Fruit fly (Drosophila melanogaster) whole organism, adult: ENCODE measurements around the gene eys.

Experiments
- CG11617 ChIP-seq: fragments of 200-800 bp; sonication (Bioruptor generic); optimal IDR thresholded peaks from 2 replicates; lab custom pipeline; 2017; ENCODE audit warnings: mild to moderate bottlenecking, missing biosample characterization, missing genetic modification reagents, missing genetic modification characterization
- CG12768 ChIP-seq: fragments of 200-800 bp; sonication (Bioruptor generic); optimal IDR thresholded peaks from 2 replicates; lab custom pipeline; 2017; ENCODE audit warnings: missing biosample characterization, missing genetic modification characterization, mild to moderate bottlenecking, moderate library complexity, missing genetic modification reagents
- CG14711 ChIP-seq: fragments of 200-800 bp; sonication (Bioruptor generic); optimal IDR thresholded peaks from 2 replicates; lab custom pipeline; 2018; ENCODE audit warnings: missing biosample characterization, mild to moderate bottlenecking, missing genetic modification characterization, moderate library complexity
- CG1620 ChIP-seq: fragments of 200-800 bp; sonication (Bioruptor generic); optimal IDR thresholded peaks from 2 replicates; lab custom pipeline; 2016; ENCODE audit warnings: missing biosample characterization, missing genetic modification characterization
- CG33017 ChIP-seq: fragments of 200-800 bp; sonication (Bioruptor generic); optimal IDR thresholded peaks from 2 replicates; lab custom pipeline; 2018; ENCODE audit warnings: missing biosample characterization, mild to moderate bottlenecking, missing genetic modification characterization, moderate library complexity
- CG5204 ChIP-seq: fragments of 200-800 bp; sonication (Bioruptor generic); optimal IDR thresholded peaks from 2 replicates; lab custom pipeline; 2016; ENCODE audit warnings: missing biosample characterization, missing genetic modification characterization
- CG7045 ChIP-seq: fragments of 200-800 bp; sonication (Bioruptor generic); optimal IDR thresholded peaks from 2 replicates; lab custom pipeline; 2017; ENCODE audit warnings: missing biosample characterization, mild to moderate bottlenecking, missing genetic modification characterization
- CG7101 ChIP-seq: fragments of 200-800 bp; sonication (Bioruptor generic); optimal IDR thresholded peaks from 2 replicates; lab custom pipeline; 2018; ENCODE audit warnings: missing biosample characterization, mild to moderate bottlenecking, missing genetic modification characterization, moderate library complexity
- Clk ChIP-seq: fragments of 200-800 bp; sonication (Bioruptor generic); optimal IDR thresholded peaks from 2 replicates; lab custom pipeline; 2017; ENCODE audit warnings: missing biosample characterization, missing genetic modification characterization
- Crg-1 ChIP-seq: fragments of 200-800 bp; sonication (Bioruptor generic); optimal IDR thresholded peaks from 2 replicates; lab custom pipeline; 2016; ENCODE audit warnings: missing biosample characterization, missing genetic modification characterization
- Hr96 ChIP-seq: fragments of 200-800 bp; sonication (Bioruptor generic); optimal IDR thresholded peaks from 2 replicates; lab custom pipeline; 2016; ENCODE audit warnings: missing biosample characterization, missing genetic modification characterization
- Mnt ChIP-seq: fragments of 200-800 bp; sonication (Bioruptor generic); optimal IDR thresholded peaks from 2 replicates; lab custom pipeline; 2016; ENCODE audit warnings: missing biosample characterization, mild to moderate bottlenecking, missing genetic modification characterization
- bab1 ChIP-seq: fragments of 200-800 bp; sonication (Bioruptor generic); optimal IDR thresholded peaks from 3 replicates; lab custom pipeline; 2019; ENCODE audit warnings: missing biosample characterization, mild to moderate bottlenecking, missing genetic modification characterization, moderate library complexity
- cic ChIP-seq: fragments of 200-800 bp; sonication (Bioruptor generic); optimal IDR thresholded peaks from 2 replicates; lab custom pipeline; 2017; ENCODE audit warnings: missing biosample characterization, mild to moderate bottlenecking, missing genetic modification characterization, moderate library complexity
- cnc ChIP-seq, 2 experiments: fragments of >200 bp; optimal IDR thresholded peaks; 2 replicates each; lab custom pipeline; 2017
- kay ChIP-seq: fragments of 200-800 bp; sonication (Bioruptor generic); peaks from one replicate; lab custom pipeline; 2016; ENCODE audit warnings: missing biosample characterization, missing genetic modification characterization, borderline replicate concordance
- ovo ChIP-seq: fragments of 200-800 bp; sonication (Bioruptor generic); optimal IDR thresholded peaks from 2 replicates; lab custom pipeline; 2016; ENCODE audit warnings: missing biosample characterization, missing genetic modification characterization
- pad ChIP-seq: fragments of 200-800 bp; sonication (Bioruptor generic); optimal IDR thresholded peaks from 3 replicates; lab custom pipeline; 2017; ENCODE audit warnings: missing biosample characterization, missing genetic modification characterization, mild to moderate bottlenecking, moderate library complexity, missing genetic modification reagents
- tj ChIP-seq: fragments of 200-800 bp; sonication (Bioruptor generic); optimal IDR thresholded peaks from 3 replicates; lab custom pipeline; 2017; ENCODE audit warnings: missing biosample characterization, mild to moderate bottlenecking, missing genetic modification characterization, moderate library complexity
- toe ChIP-seq: fragments of 200-800 bp; sonication (Bioruptor generic); optimal IDR thresholded peaks from 2 replicates; lab custom pipeline; 2016; ENCODE audit warnings: missing biosample characterization, missing genetic modification characterization

Gene eys

DNA sequence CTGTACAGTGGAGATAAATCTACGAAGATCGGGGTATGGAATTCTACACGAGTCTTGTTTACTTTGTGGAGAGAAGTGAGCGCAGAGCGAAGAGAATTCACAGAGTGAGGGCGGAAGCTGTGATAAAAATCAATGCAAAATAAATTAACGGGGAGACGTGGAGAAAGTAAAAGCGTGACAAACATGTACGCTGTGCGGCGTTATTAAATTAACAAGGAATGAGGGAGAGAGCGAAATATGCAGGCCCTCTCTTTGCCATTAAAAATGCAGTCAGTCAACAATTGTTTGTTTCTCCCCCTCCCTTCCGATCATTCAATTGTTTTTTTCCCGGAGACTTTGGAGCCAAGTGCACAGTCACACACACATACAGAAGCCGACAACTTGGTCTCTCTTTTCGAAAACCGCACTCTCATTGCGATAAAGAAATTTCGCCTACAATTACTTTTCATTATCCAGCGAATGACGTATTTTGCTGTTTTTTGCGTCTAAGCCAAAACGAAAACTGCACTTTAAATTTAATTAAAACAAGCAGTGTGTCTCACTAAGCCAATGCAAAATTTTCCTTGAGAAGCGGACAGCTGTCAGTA lies 51.4 kb downstream of the eys start:
- TF ChIP-seq CG7045 (GFP tag; lab: Kevin White, UChicago) (peak; percentile 34), tj (GFP tag; lab: Kevin White, UChicago) (no peak), toe (GFP tag; lab: Kevin White, UChicago) (peak; percentile 87), pad (GFP tag; lab: Kevin White, UChicago) (peak; percentile 78), CG5204 (GFP tag; lab: Kevin White, UChicago) (peak; percentile 65), CG1620 (GFP tag; lab: Kevin White, UChicago) (no peak), CG14711 (tag; lab: Kevin White, UChicago) (peak; percentile 18), Clk (peak; percentile 27), CG12768 (GFP tag; lab: Kevin White, UChicago) (peak; percentile 97), CG33017 (tag; lab: Kevin White, UChicago) (peak; percentile 29), CG7101 (tag; lab: Kevin White, UChicago) (no peak), Crg-1 (GFP tag; lab: Kevin White, UChicago) (peak; percentile 28), ovo (GFP tag; lab: Kevin White, UChicago) (peak; percentile 79), cic (GFP tag; lab: Kevin White, UChicago) (peak; percentile 54), cnc (optimal IDR thresholded peaks at IDR 0.05; lab: Kevin White, UChicago) (peak; percentile 52 to 72), Hr96 (peak; percentile 74), Mnt (GFP tag; lab: Kevin White, UChicago) (peak; percentile 27), bab1 (GFP tag; lab: Kevin White, UChicago) (no peak)

dm6 chr2L:2363626-2364147 lies 52.2 kb downstream of the eys start:
- TF ChIP-seq Crg-1 (GFP tag; lab: Kevin White, UChicago) (peak; percentile 91), CG5204 (GFP tag; lab: Kevin White, UChicago) (peak; percentile 87), Hr96 (peak; percentile 83), Clk (peak; percentile 87), toe (GFP tag; lab: Kevin White, UChicago) (peak; percentile 88), CG33017 (tag; lab: Kevin White, UChicago) (peak; percentile 98), CG1620 (GFP tag; lab: Kevin White, UChicago) (peak; percentile 89), ovo (GFP tag; lab: Kevin White, UChicago) (peak; percentile 90), CG7045 (GFP tag; lab: Kevin White, UChicago) (peak; percentile 97), Mnt (GFP tag; lab: Kevin White, UChicago) (peak; percentile 79), CG7101 (tag; lab: Kevin White, UChicago) (peak; percentile 97), CG14711 (tag; lab: Kevin White, UChicago) (peak; percentile 95), kay (GFP tag; lab: Kevin White, UChicago) (peak; percentile 96), bab1 (GFP tag; lab: Kevin White, UChicago) (peak; percentile 97), cic (GFP tag; lab: Kevin White, UChicago) (peak; percentile 92), cnc (optimal IDR thresholded peaks at IDR 0.05; lab: Kevin White, UChicago) (no peak), pad (GFP tag; lab: Kevin White, UChicago) (peak; percentile 83), tj (GFP tag; lab: Kevin White, UChicago) (peak; percentile 86), CG11617 (peak; percentile 94), CG12768 (GFP tag; lab: Kevin White, UChicago) (peak; percentile 98)

DNA sequence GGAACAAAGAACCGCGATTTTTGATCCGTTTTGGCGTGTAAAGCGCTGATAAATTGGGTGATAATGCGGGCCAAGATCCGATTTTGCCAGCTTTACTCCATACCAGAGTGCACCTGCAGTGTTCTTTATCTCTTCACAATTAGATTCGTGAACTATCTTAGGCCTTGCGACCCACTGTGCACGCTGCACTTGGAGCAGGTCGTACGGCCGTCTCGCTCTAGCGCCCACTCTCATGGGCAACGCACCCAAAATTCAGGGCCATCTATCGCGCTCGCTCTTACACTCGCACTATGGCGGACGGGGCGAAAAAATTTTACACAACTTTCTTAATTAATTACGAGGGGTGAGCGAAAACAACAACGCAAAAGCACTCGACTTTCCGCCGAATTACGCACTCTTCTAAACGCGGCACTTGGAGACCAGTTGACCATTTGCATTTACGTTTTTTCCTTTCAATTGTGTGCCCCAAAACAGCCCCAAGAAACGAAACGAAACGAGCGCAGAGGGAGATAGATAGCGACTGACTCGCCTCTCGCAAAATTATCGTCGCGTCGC lies 52.8 kb downstream of the eys start:
- TF ChIP-seq CG11617 (no peak), toe (GFP tag; lab: Kevin White, UChicago) (peak; percentile 2)

- TF ChIP-seq kay (GFP tag; lab: Kevin White, UChicago): peak; percentile 99
- peak; percentile 12 for TF ChIP-seq toe (GFP tag; lab: Kevin White, UChicago)
- TF ChIP-seq Clk: no peak
- no peak for TF ChIP-seq tj (GFP tag; lab: Kevin White, UChicago)
- TF ChIP-seq pad (GFP tag; lab: Kevin White, UChicago): peak; percentile 12
- TF ChIP-seq cic (GFP tag; lab: Kevin White, UChicago): no peak
- no peak for TF ChIP-seq Crg-1 (GFP tag; lab: Kevin White, UChicago)
- TF ChIP-seq Mnt (GFP tag; lab: Kevin White, UChicago): peak; percentile 3
- no peak for TF ChIP-seq Hr96
- TF ChIP-seq CG7045 (GFP tag; lab: Kevin White, UChicago): no peak
- no peak for TF ChIP-seq CG14711 (tag; lab: Kevin White, UChicago)
- no peak for TF ChIP-seq CG5204 (GFP tag; lab: Kevin White, UChicago)
- TF ChIP-seq CG12768 (GFP tag; lab: Kevin White, UChicago): no peak
- no peak for TF ChIP-seq CG7101 (tag; lab: Kevin White, UChicago)
- no peak for TF ChIP-seq cnc (optimal IDR thresholded peaks at IDR 0.05; lab: Kevin White, UChicago)
- TF ChIP-seq CG1620 (GFP tag; lab: Kevin White, UChicago): no peak
These were observed 53.7 kb downstream of the eys start, which contains the start of the genes Rab5 and Axud1 for dm6 chr2L:2365077-2365651. Gene Rab5 (minus strand): TSS chr2L:2365273. Gene Axud1 (plus strand): TSS chr2L:2365345.

DNA sequence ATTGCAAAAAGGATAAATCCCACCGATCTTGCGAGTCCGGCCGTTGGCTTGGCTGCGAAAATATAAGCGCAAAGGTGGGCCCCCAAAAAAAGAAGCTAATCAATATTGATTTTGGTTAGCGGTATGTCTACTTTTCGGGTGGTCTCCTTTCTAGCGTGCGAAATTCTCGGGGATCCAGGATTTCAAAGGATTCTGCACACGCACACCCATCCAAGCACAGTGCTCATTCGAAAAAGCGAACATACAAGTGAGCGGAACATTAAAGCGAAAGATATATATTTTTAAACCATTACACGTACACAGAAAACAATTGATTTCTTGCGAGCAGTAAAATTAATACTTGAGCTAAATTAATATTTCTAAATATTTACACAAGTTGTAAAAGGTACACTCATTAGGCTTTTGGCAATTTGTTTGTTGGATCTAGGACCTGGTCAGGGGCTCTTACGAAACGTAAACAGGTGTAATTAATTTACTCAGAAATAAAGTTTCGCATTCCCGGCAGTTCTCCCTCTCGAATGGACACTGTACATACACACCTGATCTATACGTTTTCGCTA lies 54.3 kb downstream of the eys start:
- TF ChIP-seq kay (GFP tag; lab: Kevin White, UChicago) (peak; percentile 79), CG7101 (tag; lab: Kevin White, UChicago) (peak; percentile 0), CG7045 (GFP tag; lab: Kevin White, UChicago) (no peak)
